Worm (Caenorhabditis elegans): ENCODE data around the gene F08G12.3.

DNA sequence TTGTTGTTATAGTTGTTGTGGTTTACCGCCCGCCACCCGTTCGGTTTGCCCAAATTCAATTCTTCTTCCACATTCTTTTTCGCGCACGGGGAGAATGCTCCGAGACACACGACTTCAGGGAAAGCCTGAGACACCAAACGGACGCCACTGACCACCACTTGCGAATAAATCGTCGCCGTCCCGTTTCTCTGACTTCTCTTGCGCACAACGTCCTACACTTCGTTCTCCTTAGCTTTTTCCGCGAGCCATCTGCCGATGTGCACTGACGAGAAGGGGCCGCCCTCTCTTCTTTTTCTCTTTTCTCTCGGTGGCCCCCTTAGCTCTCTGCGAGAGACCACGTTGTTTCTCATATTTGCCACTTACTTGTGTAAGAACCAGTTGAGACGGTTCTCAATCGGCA, 43.0 kb upstream of the F08G12.3 start, which contains the start of gene C03A3.1:
- TF ChIP-seq nhr-237 (tag; optimal IDR thresholded peaks at IDR 0.05) (no peak), fkh-10 (GFP tag; optimal IDR thresholded peaks at IDR 0.05) (no peak), efl-3 (GFP tag; optimal IDR thresholded peaks at IDR 0.05) (no peak), ztf-11 (tag; optimal IDR thresholded peaks at IDR 0.05) (no peak), hpl-2 (GFP tag; optimal IDR thresholded peaks at IDR 0.05) (no peak), lin-13 (GFP tag; optimal IDR thresholded peaks at IDR 0.05) (no peak), nhr-76 (tag; optimal IDR thresholded peaks at IDR 0.05) (no peak), pqm-1 (tag; optimal IDR thresholded peaks at IDR 0.05) (no peak), mdl-1 (tag; optimal IDR thresholded peaks at IDR 0.05) (no peak), nhr-11 (tag; optimal IDR thresholded peaks at IDR 0.05) (no peak), aly-2 (tag; optimal IDR thresholded peaks at IDR 0.05) (no peak), unc-62 (GFP tag; optimal IDR thresholded peaks at IDR 0.05) (no peak), xbp-1 (tag; optimal IDR thresholded peaks at IDR 0.05) (no peak), elt-3 (tag; optimal IDR thresholded peaks at IDR 0.05) (no peak)
